Worm (Caenorhabditis elegans): Measurements from ENCODE around the gene F46G10.1.

F46G10.1 gene

ce11 chrX:13318316-13318715 is 6.8 kb upstream of the F46G10.1 start:
- TF ChIP-seq mab-9 (GFP tag; IDR thresholded peaks at IDR 0.05) (no peak), hpl-2 (GFP tag; optimal IDR thresholded peaks at IDR 0.05) (no peak), aly-2 (tag; optimal IDR thresholded peaks at IDR 0.05) (no peak), nhr-90 (tag; optimal IDR thresholded peaks at IDR 0.05; ENCODE audit: poor library complexity) (no peak), mdl-1 (tag; optimal IDR thresholded peaks at IDR 0.05) (peak in 1 of 2 experiments; percentile 27), efl-1 (optimal IDR thresholded peaks at IDR 0.05) (no peak), efl-1 (GFP tag; optimal IDR thresholded peaks at IDR 0.05 in 1 of 2) (no peak), C34B4.2 (tag; optimal IDR thresholded peaks at IDR 0.05) (no peak), nhr-12 (tag; optimal IDR thresholded peaks at IDR 0.05) (no peak), sox-4 (tag; optimal IDR thresholded peaks at IDR 0.05) (no peak), nhr-20 (tag; optimal IDR thresholded peaks at IDR 0.05) (peak; percentile 31), unc-62 (GFP tag; optimal IDR thresholded peaks at IDR 0.05) (no peak), lir-3 (tag; optimal IDR thresholded peaks at IDR 0.05; ENCODE audit: poor library complexity) (no peak), rnt-1 (tag; optimal IDR thresholded peaks at IDR 0.05) (peak; percentile 47), pag-3 (tag; optimal IDR thresholded peaks at IDR 0.05; ENCODE audit: borderline replicate concordance, insufficient read depth) (no peak), nhr-19 (GFP tag; conservative IDR thresholded peaks at IDR 0.05) (peak; percentile 43), F16B12.6 (tag; optimal IDR thresholded peaks at IDR 0.05) (no peak), nhr-71 (tag; optimal IDR thresholded peaks at IDR 0.05) (peak; percentile 54), dsc-1 (tag; optimal IDR thresholded peaks at IDR 0.05) (peak; percentile 5), aha-1 (tag; optimal IDR thresholded peaks at IDR 0.05) (no peak), snu-23 (GFP tag; optimal IDR thresholded peaks at IDR 0.05) (peak; percentile 7), nhr-11 (tag; optimal IDR thresholded peaks at IDR 0.05) (no peak), mef-2 (tag; optimal IDR thresholded peaks at IDR 0.05) (no peak), zip-4 (GFP tag; optimal IDR thresholded peaks at IDR 0.05) (no peak), lin-14 (GFP tag; optimal IDR thresholded peaks at IDR 0.05) (peak; percentile 42), nhr-77 (tag; optimal IDR thresholded peaks at IDR 0.05) (no peak), unc-130 (tag; optimal IDR thresholded peaks at IDR 0.05) (peak; percentile 58)

- TF ChIP-seq ceh-90 (tag; optimal IDR thresholded peaks at IDR 0.05): no peak
- TF ChIP-seq ceh-63 (GFP tag; optimal IDR thresholded peaks at IDR 0.05): no peak
- no peak for TF ChIP-seq Y116A8C.19 (tag; optimal IDR thresholded peaks at IDR 0.05; ENCODE audit: borderline replicate concordance)
- TF ChIP-seq mep-1 (tag; optimal IDR thresholded peaks at IDR 0.05): no peak
- TF ChIP-seq blmp-1 (tag; optimal IDR thresholded peaks at IDR 0.05): no peak
- TF ChIP-seq efl-1 (optimal IDR thresholded peaks at IDR 0.05): no peak
- TF ChIP-seq efl-1 (GFP tag; optimal IDR thresholded peaks at IDR 0.05 in 1 of 2): no peak
- no peak for TF ChIP-seq nhr-47 (tag; optimal IDR thresholded peaks at IDR 0.05)
- TF ChIP-seq lin-39 (tag; optimal IDR thresholded peaks at IDR 0.05): no peak
- peak in 1 of 2 experiments; percentile 11 for TF ChIP-seq lsy-2 (tag; optimal IDR thresholded peaks at IDR 0.05)
- TF ChIP-seq rnt-1 (tag; optimal IDR thresholded peaks at IDR 0.05): peak; percentile 63
- TF ChIP-seq nhr-20 (tag; optimal IDR thresholded peaks at IDR 0.05): peak; percentile 9
- peak; percentile 21; the same call in 1 of the 2 replicates for TF ChIP-seq nhr-19 (GFP tag; conservative IDR thresholded peaks at IDR 0.05)
- no peak for TF ChIP-seq lin-35 (GFP tag; optimal IDR thresholded peaks at IDR 0.05)
- peak; percentile 78 for TF ChIP-seq nhr-71 (tag; optimal IDR thresholded peaks at IDR 0.05)
- TF ChIP-seq lin-14 (GFP tag; optimal IDR thresholded peaks at IDR 0.05): peak; percentile 19
- TF ChIP-seq sup-37 (GFP tag; optimal IDR thresholded peaks at IDR 0.05): no peak
- TF ChIP-seq nhr-77 (tag; optimal IDR thresholded peaks at IDR 0.05): no peak
- no peak for TF ChIP-seq egl-13 (tag; optimal IDR thresholded peaks at IDR 0.05)
- no peak for TF ChIP-seq dpl-1 (GFP tag; optimal IDR thresholded peaks at IDR 0.05)
- TF ChIP-seq unc-86 (tag; optimal IDR thresholded peaks at IDR 0.05): no peak
- TF ChIP-seq egl-27 (tag; optimal IDR thresholded peaks at IDR 0.05): no peak
- no peak for TF ChIP-seq F16B12.6 (tag; optimal IDR thresholded peaks at IDR 0.05)
- no peak for TF ChIP-seq isw-1 (GFP tag; IDR thresholded peaks at IDR 0.05)
- TF ChIP-seq dsc-1 (tag; optimal IDR thresholded peaks at IDR 0.05): peak; percentile 0
- no peak for TF ChIP-seq efl-3 (GFP tag; optimal IDR thresholded peaks at IDR 0.05)
- no peak for TF ChIP-seq C34B4.2 (tag; optimal IDR thresholded peaks at IDR 0.05)
- no peak for TF ChIP-seq tbx-2 (tag; optimal IDR thresholded peaks at IDR 0.05)
- TF ChIP-seq elt-3 (tag; optimal IDR thresholded peaks at IDR 0.05): no peak
- TF ChIP-seq snu-23 (GFP tag; optimal IDR thresholded peaks at IDR 0.05): peak; percentile 31
- TF ChIP-seq mab-9 (GFP tag; IDR thresholded peaks at IDR 0.05): no peak
- TF ChIP-seq pax-3 (tag; optimal IDR thresholded peaks at IDR 0.05): no peak
- TF ChIP-seq elt-2 (tag; optimal IDR thresholded peaks at IDR 0.05): no peak
- no peak for TF ChIP-seq sptf-1 (tag; optimal IDR thresholded peaks at IDR 0.05)
These were observed 6.0 kb upstream of the F46G10.1 start for ce11 chrX:13317532-13317931.
